Fruit fly (Drosophila melanogaster) whole organism, embryonic: ENCODE data around the gene Ent3.
A peak's percentile ranks its signal among the peaks of the same experiment; 100 is the strongest.

ENCODE experiments used
- Aef1 ChIP-seq: fragments of 200-800 bp; sonication (Bioruptor generic); IDR thresholded peaks from 3 replicates; pipeline ENCODE4 v1.3.6; 2022; ENCODE audit warnings: missing biosample characterization, missing genetic modification characterization
- Bgb ChIP-seq: fragments of 200-800 bp; sonication (Bioruptor generic); IDR thresholded peaks from 2 replicates; pipeline ENCODE4 v1.3.6; 2022; ENCODE audit warnings: missing biosample characterization, missing genetic modification characterization; ENCODE audit not compliant: partially characterized antibody
- CG10321 ChIP-seq: fragments of 200-800 bp; sonication (Bioruptor generic); IDR thresholded peaks from 2 replicates; pipeline ENCODE4 v1.3.6; 2022; ENCODE audit warnings: missing biosample characterization, missing genetic modification characterization
- CG11504 ChIP-seq: fragments of 200-800 bp; sonication (Bioruptor generic); optimal IDR thresholded peaks from 3 replicates; lab custom pipeline; 2019; ENCODE audit warnings: missing biosample characterization, mild to moderate bottlenecking, missing genetic modification characterization, moderate library complexity
- CG11560 ChIP-seq: fragments of 200-800 bp; sonication (Bioruptor generic); IDR thresholded peaks from 3 replicates; pipeline ENCODE4 v1.3.6; 2022; ENCODE audit warnings: missing biosample characterization, missing genetic modification characterization
- CG12071 ChIP-seq: fragments of 200-800 bp; sonication (Bioruptor generic); optimal IDR thresholded peaks from 3 replicates; lab custom pipeline; 2018; ENCODE audit warnings: missing biosample characterization, mild to moderate bottlenecking, missing genetic modification characterization
- CG15269 ChIP-seq: fragments of 200-800 bp; sonication (Bioruptor generic); optimal IDR thresholded peaks from 2 replicates; lab custom pipeline; 2018; ENCODE audit warnings: missing biosample characterization, mild to moderate bottlenecking, missing genetic modification characterization, moderate library complexity
- CG1529 ChIP-seq: fragments of 200-800 bp; sonication (Bioruptor generic); optimal IDR thresholded peaks from 3 replicates; lab custom pipeline; 2018; ENCODE audit warnings: missing biosample characterization, missing genetic modification characterization
- CG17361 ChIP-seq: fragments of 200-800 bp; sonication (Bioruptor generic); IDR thresholded peaks from 3 replicates; pipeline ENCODE4 v1.3.6; 2022; ENCODE audit warnings: missing biosample characterization, missing genetic modification characterization
- CG2199 ChIP-seq: fragments of 200-800 bp; sonication (Bioruptor generic); IDR thresholded peaks from 3 replicates; pipeline ENCODE4 v1.3.6; 2022; ENCODE audit warnings: missing biosample characterization, missing genetic modification characterization
- CG32767 ChIP-seq: fragments of 200-800 bp; sonication (Bioruptor generic); IDR thresholded peaks from 2 replicates; pipeline ENCODE4 v1.3.6; 2022; ENCODE audit warnings: missing biosample characterization, missing genetic modification characterization
- CG3838 ChIP-seq: fragments of 200-800 bp; sonication (Bioruptor generic); optimal IDR thresholded peaks from 3 replicates; lab custom pipeline; 2016; ENCODE audit warnings: missing biosample characterization, missing genetic modification characterization
- CG4707 ChIP-seq: fragments of 200-800 bp; sonication (Bioruptor generic); optimal IDR thresholded peaks from 2 replicates; lab custom pipeline; 2018; ENCODE audit warnings: missing biosample characterization, mild to moderate bottlenecking, missing genetic modification characterization, moderate library complexity
- CG5180 ChIP-seq: fragments of 200-800 bp; sonication (Bioruptor generic); optimal IDR thresholded peaks from 3 replicates; lab custom pipeline; 2017; ENCODE audit warnings: missing biosample characterization, missing genetic modification characterization, mild to moderate bottlenecking, moderate library complexity, missing genetic modification reagents
- CG6683 ChIP-seq: fragments of 200-800 bp; sonication (Bioruptor generic); optimal IDR thresholded peaks from 2 replicates; lab custom pipeline; 2017; ENCODE audit warnings: missing biosample characterization, mild to moderate bottlenecking, missing genetic modification characterization, missing genetic modification reagents
- CG6854 ChIP-seq: fragments of 200-800 bp; sonication (Bioruptor generic); optimal IDR thresholded peaks from 3 replicates; lab custom pipeline; 2017; ENCODE audit warnings: missing biosample characterization, mild to moderate bottlenecking, missing genetic modification characterization
- CG8478 ChIP-seq: fragments of >200 bp; optimal IDR thresholded peaks from 2 replicates; lab custom pipeline; 2018
- Dek ChIP-seq: fragments of 200-800 bp; sonication (Bioruptor generic); optimal IDR thresholded peaks from 3 replicates; lab custom pipeline; 2019; ENCODE audit warnings: missing biosample characterization, mild to moderate bottlenecking, missing genetic modification characterization, moderate library complexity
- Fer1 ChIP-seq: fragments of 200-800 bp; sonication (Bioruptor generic); optimal IDR thresholded peaks from 2 replicates; lab custom pipeline; 2017; ENCODE audit warnings: missing biosample characterization, mild to moderate bottlenecking, missing genetic modification characterization
- HLH4C ChIP-seq: fragments of 200-800 bp; sonication (Bioruptor generic); IDR thresholded peaks from 3 replicates; pipeline ENCODE4 v1.3.6; 2022; ENCODE audit warnings: missing biosample characterization, missing genetic modification characterization; ENCODE audit not compliant: partially characterized antibody
- Hr39 ChIP-seq: fragments of >200 bp; optimal IDR thresholded peaks from 2 replicates; lab custom pipeline; 2017
- Jarid2 ChIP-seq: fragments of 200-800 bp; sonication (Bioruptor generic); optimal IDR thresholded peaks from 3 replicates; lab custom pipeline; 2017; ENCODE audit warnings: mild to moderate bottlenecking, missing biosample characterization, missing genetic modification reagents, missing genetic modification characterization
- Med ChIP-seq: fragments of 200-800 bp; sonication (Bioruptor generic); peaks from one replicate; lab custom pipeline; 2016; ENCODE audit warnings: missing biosample characterization, missing genetic modification characterization, mild to moderate bottlenecking, inconsistent platforms, moderate library complexity
- Taf1 ChIP-seq: fragments of 200-800 bp; sonication (Bioruptor generic); IDR thresholded peaks from 2 replicates; pipeline ENCODE4 v1.3.6; 2022; ENCODE audit warnings: missing biosample characterization, missing genetic modification characterization
- Xrp1 ChIP-seq: fragments of 200-800 bp; sonication (Bioruptor generic); IDR thresholded peaks from 2 replicates; pipeline ENCODE4 v1.3.6; 2022; ENCODE audit warnings: missing biosample characterization, missing genetic modification characterization
- cg ChIP-seq: fragments of 200-800 bp; sonication (Bioruptor generic); optimal IDR thresholded peaks from 3 replicates; lab custom pipeline; 2019; ENCODE audit warnings: missing biosample characterization, mild to moderate bottlenecking, missing genetic modification characterization, moderate library complexity
- chn ChIP-seq: fragments of 200-800 bp; sonication (Bioruptor generic); optimal IDR thresholded peaks from 2 replicates; lab custom pipeline; 2016; ENCODE audit warnings: missing biosample characterization, missing genetic modification characterization
- crc ChIP-seq: fragments of 200-800 bp; sonication (Bioruptor generic); optimal IDR thresholded peaks from 2 replicates; lab custom pipeline; 2016; ENCODE audit warnings: missing biosample characterization, missing genetic modification characterization
- dimm ChIP-seq: fragments of 200-800 bp; sonication (Bioruptor generic); IDR thresholded peaks from 2 replicates; pipeline ENCODE4 v1.3.6; 2022; ENCODE audit warnings: missing biosample characterization, missing genetic modification characterization
- en ChIP-seq: fragments of 200-800 bp; sonication (Bioruptor generic); optimal IDR thresholded peaks from 2 replicates; lab custom pipeline; 2016; ENCODE audit warnings: missing biosample characterization, missing genetic modification characterization
- her ChIP-seq: fragments of 200-800 bp; sonication (Bioruptor generic); optimal IDR thresholded peaks from 2 replicates; lab custom pipeline; 2016; ENCODE audit warnings: missing biosample characterization, missing genetic modification characterization
- hkb ChIP-seq, 2 experiments: fragments of 200-800 bp in 1 of 2; fragments of >200 bp in 1 of 2; sonication (Bioruptor generic) in 1 of 2; IDR thresholded peaks in 1 of 2; optimal IDR thresholded peaks in 1 of 2; 2 replicates each; pipeline versions ENCODE4 v1.3.6 to Lab custom; 2017 to 2022; ENCODE audit warnings: missing biosample characterization in 1 of 2, missing genetic modification characterization in 1 of 2
- jing ChIP-seq: fragments of 200-800 bp; sonication (Bioruptor generic); optimal IDR thresholded peaks from 2 replicates; lab custom pipeline; 2018; ENCODE audit warnings: missing biosample characterization, mild to moderate bottlenecking, missing genetic modification characterization
- jumu ChIP-seq: fragments of 200-800 bp; sonication (Bioruptor generic); optimal IDR thresholded peaks from 3 replicates; lab custom pipeline; 2016; ENCODE audit warnings: missing biosample characterization, missing genetic modification characterization
- kni ChIP-seq: fragments of 200-800 bp; sonication (Bioruptor generic); optimal IDR thresholded peaks from 3 replicates; lab custom pipeline; 2017; ENCODE audit warnings: mild to moderate bottlenecking, missing biosample characterization, missing genetic modification reagents, missing genetic modification characterization
- nom ChIP-seq: fragments of 200-800 bp; sonication (Bioruptor generic); optimal IDR thresholded peaks from 2 replicates; lab custom pipeline; 2017; ENCODE audit warnings: missing biosample characterization, missing genetic modification characterization, mild to moderate bottlenecking, moderate library complexity, missing genetic modification reagents
- pan ChIP-seq, 4 experiments: fragments of >200 bp in 3 of 4; fragments of 200-800 bp in 1 of 4; sonication (Bioruptor generic) in 1 of 4; optimal IDR thresholded peaks in 3 of 4; IDR thresholded peaks in 1 of 4; 2 replicates each; pipeline versions ENCODE4 v1.3.6 to Lab custom; 2017 to 2022; ENCODE audit warnings: missing biosample characterization in 2 of 4, missing genetic modification characterization in 2 of 4, mixed read lengths in 1 of 4
- pho ChIP-seq: fragments of 200-800 bp; sonication (Bioruptor generic); optimal IDR thresholded peaks from 2 replicates; lab custom pipeline; 2016; ENCODE audit warnings: missing biosample characterization, missing genetic modification characterization
- pros ChIP-seq: fragments of 200-800 bp; sonication (Bioruptor generic); optimal IDR thresholded peaks from 3 replicates; lab custom pipeline; 2019; ENCODE audit warnings: missing biosample characterization, mild to moderate bottlenecking, missing genetic modification characterization, moderate library complexity
- rib ChIP-seq: fragments of 200-800 bp; sonication (Bioruptor generic); IDR thresholded peaks from 2 replicates; pipeline ENCODE4 v1.3.6; 2022; ENCODE audit warnings: missing biosample characterization, missing genetic modification characterization
- scrt ChIP-seq: fragments of 200-800 bp; sonication (Bioruptor generic); optimal IDR thresholded peaks from 2 replicates; lab custom pipeline; 2018; ENCODE audit warnings: missing biosample characterization, mild to moderate bottlenecking, missing genetic modification characterization, moderate library complexity
- sd ChIP-seq: fragments of 200-800 bp; sonication (Bioruptor generic); optimal IDR thresholded peaks from 3 replicates; lab custom pipeline; 2018; ENCODE audit warnings: missing biosample characterization, mild to moderate bottlenecking, missing genetic modification characterization, moderate library complexity
- sens ChIP-seq: fragments of 200-800 bp; sonication (Bioruptor generic); peaks from one replicate; lab custom pipeline; 2016; ENCODE audit warnings: missing biosample characterization, missing genetic modification characterization
- unc-4 ChIP-seq: fragments of 200-800 bp; sonication (Bioruptor generic); IDR thresholded peaks from 2 replicates; pipeline ENCODE4 v1.3.6; 2022; ENCODE audit warnings: missing biosample characterization, missing genetic modification characterization; ENCODE audit not compliant: partially characterized antibody
- zen2 ChIP-seq: fragments of 200-800 bp; sonication (Bioruptor generic); IDR thresholded peaks from 3 replicates; pipeline ENCODE4 v1.3.6; 2022; ENCODE audit warnings: missing biosample characterization, missing genetic modification characterization; ENCODE audit not compliant: partially characterized antibody
- zf30C ChIP-seq: fragments of 200-800 bp; sonication (Bioruptor generic); optimal IDR thresholded peaks from 3 replicates; lab custom pipeline; 2018; ENCODE audit warnings: missing biosample characterization, mild to moderate bottlenecking, missing genetic modification characterization

Ent3 gene

dm6 chr3L:12832355-12832881 is 21.0 kb upstream of the Ent3 start (continued):
- TF ChIP-seq Fer1 (peak; percentile 45), hkb (optimal IDR thresholded peaks at IDR 0.05; lab: Kevin White, UChicago) (no peak), hkb (GFP tag; IDR thresholded peaks at IDR 0.05; lab: Robert Waterston, UW) (peak; percentile 24; the same call in 1 of the 2 replicates), pho (GFP tag; lab: Kevin White, UChicago) (no peak), CG5180 (GFP tag; lab: Kevin White, UChicago) (peak; percentile 89), CG8478 (lab: Kevin White, UChicago) (no peak), chn (GFP tag; lab: Kevin White, UChicago) (no peak), crc (GFP tag; lab: Kevin White, UChicago) (no peak), Xrp1 (GFP tag; lab: Robert Waterston, UW) (no peak), Dek (tag; lab: Kevin White, UChicago) (no peak), Bgb (GFP tag; lab: Robert Waterston, UW) (peak; percentile 42; the same call in 1 of the 2 replicates), unc-4 (GFP tag; lab: Robert Waterston, UW) (no peak), Taf1 (GFP tag; lab: Robert Waterston, UW) (no peak), cg (GFP tag; lab: Kevin White, UChicago) (peak; percentile 27), CG12071 (GFP tag; lab: Kevin White, UChicago) (peak; percentile 35), CG32767 (GFP tag; lab: Robert Waterston, UW) (0 out of 2 replicates have a peak, but pooled peaks have one; percentile 16), HLH4C (GFP tag; lab: Robert Waterston, UW) (0 out of 3 replicates have a peak, but pooled peaks have one; percentile 36), zen2 (GFP tag; lab: Robert Waterston, UW) (0 out of 3 replicates have a peak, but pooled peaks have one; percentile 43), pan (optimal IDR thresholded peaks at IDR 0.05; lab: Kevin White, UChicago) (no peak), pan (GFP tag; optimal IDR thresholded peaks at IDR 0.05 in 1 of 2, IDR thresholded peaks at IDR 0.05 in 1 of 2) (peak in 1 of 2 experiments; percentile 24), zf30C (GFP tag; lab: Kevin White, UChicago) (no peak), CG10321 (GFP tag; lab: Robert Waterston, UW) (no peak)

dm6 chr3L:12833354-12833753 is 20.1 kb upstream of the Ent3 start:
- TF ChIP-seq CG15269 (tag; lab: Kevin White, UChicago) = no peak
- peak; percentile 44 for TF ChIP-seq sd
- no peak for TF ChIP-seq Jarid2
- TF ChIP-seq Med = peak; percentile 8
- TF ChIP-seq CG2199 (GFP tag; lab: Robert Waterston, UW) = 0 out of 3 replicates have a peak, but pooled peaks have one; percentile 60
- TF ChIP-seq sens (GFP tag; lab: Kevin White, UChicago) = peak; percentile 77
- TF ChIP-seq kni = peak; percentile 30

DNA sequence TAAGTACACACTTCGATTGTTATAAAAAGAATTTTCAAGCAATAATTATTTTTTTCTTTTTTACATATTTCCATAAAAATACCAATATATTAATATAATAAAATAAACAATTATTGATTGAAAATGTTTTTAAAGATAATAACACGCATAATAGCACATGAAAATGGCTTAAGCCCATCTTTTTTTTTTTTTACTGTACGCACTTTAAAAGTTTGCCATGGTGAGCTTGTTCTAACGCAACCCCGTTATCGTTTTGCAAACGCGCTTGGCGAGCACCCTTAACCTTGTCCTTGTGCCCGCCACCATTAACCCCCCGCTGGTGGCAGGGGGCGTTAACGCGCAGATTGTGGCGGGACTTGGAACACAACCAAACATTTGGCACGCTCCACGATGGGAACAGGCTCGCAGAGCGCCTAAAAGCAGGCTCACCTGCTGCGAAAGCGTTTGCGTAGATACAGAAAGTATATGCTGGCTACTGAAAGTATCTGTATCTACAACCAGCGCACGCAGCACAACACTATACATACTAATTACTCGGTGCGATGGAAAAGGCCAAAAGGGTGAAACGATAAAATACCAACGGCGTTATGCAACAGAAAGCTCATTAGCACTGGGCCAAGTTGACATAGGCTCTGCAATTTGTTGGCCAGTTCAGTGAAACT is 19.5 kb upstream of the Ent3 start:
- TF ChIP-seq CG17361 (GFP tag; lab: Robert Waterston, UW) (peak; percentile 21; the same call in 1 of the 3 replicates), CG4707 (GFP tag; lab: Kevin White, UChicago) (no peak), CG6683 (GFP tag; lab: Kevin White, UChicago) (no peak), CG3838 (GFP tag; lab: Kevin White, UChicago) (no peak), Hr39 (lab: Kevin White, UChicago) (no peak), CG11504 (peak; percentile 20), en (no peak), jumu (GFP tag; lab: Kevin White, UChicago) (no peak), Aef1 (GFP tag; lab: Robert Waterston, UW) (no peak), pros (GFP tag; lab: Kevin White, UChicago) (no peak), dimm (GFP tag; lab: Robert Waterston, UW) (no peak), nom (GFP tag; lab: Kevin White, UChicago) (no peak), CG11560 (no peak), jing (GFP tag; lab: Kevin White, UChicago) (no peak), her (no peak), CG1529 (GFP tag; lab: Kevin White, UChicago) (no peak), rib (GFP tag; lab: Robert Waterston, UW) (peak; percentile 51), CG6854 (GFP tag; lab: Kevin White, UChicago) (peak; percentile 4), scrt (GFP tag; lab: Kevin White, UChicago) (peak; percentile 21)
